Fruit fly (Drosophila melanogaster) whole organism, embryonic: ENCODE measurements around the gene natalisin.

ENCODE experiments used
- CG10366 ChIP-seq: fragments of 200-800 bp; sonication (Bioruptor generic); IDR thresholded peaks from 2 replicates; pipeline ENCODE4 v1.3.6; 2022; ENCODE audit warnings: missing biosample characterization, missing genetic modification characterization
- CG10979 ChIP-seq: fragments of 200-800 bp; sonication (Bioruptor generic); optimal IDR thresholded peaks from 2 replicates; lab custom pipeline; 2018; ENCODE audit warnings: missing biosample characterization, mild to moderate bottlenecking, missing genetic modification characterization, moderate library complexity
- CG11723 ChIP-seq: fragments of 200-800 bp; sonication (Bioruptor generic); optimal IDR thresholded peaks from 2 replicates; lab custom pipeline; 2017; ENCODE audit warnings: missing biosample characterization, mild to moderate bottlenecking, missing genetic modification characterization
- CG13424 ChIP-seq: fragments of 200-800 bp; sonication (Bioruptor generic); optimal IDR thresholded peaks from 2 replicates; lab custom pipeline; 2019; ENCODE audit warnings: missing biosample characterization, mild to moderate bottlenecking, missing genetic modification characterization, moderate library complexity
- CG13775 ChIP-seq: fragments of 200-800 bp; sonication (Bioruptor generic); optimal IDR thresholded peaks from 3 replicates; lab custom pipeline; 2017; ENCODE audit warnings: missing biosample characterization, mild to moderate bottlenecking, missing genetic modification characterization
- CG14667 ChIP-seq: fragments of 200-800 bp; sonication (Bioruptor generic); IDR thresholded peaks from 2 replicates; pipeline ENCODE4 v1.3.6; 2022; ENCODE audit warnings: missing biosample characterization, missing genetic modification characterization
- CG17328 ChIP-seq: fragments of 200-800 bp; sonication (Bioruptor generic); IDR thresholded peaks from 2 replicates; pipeline ENCODE4 v1.3.6; 2022; ENCODE audit warnings: missing biosample characterization, missing genetic modification characterization
- CG18599 ChIP-seq: fragments of 200-800 bp; sonication (Bioruptor generic); optimal IDR thresholded peaks from 3 replicates; lab custom pipeline; 2017; ENCODE audit warnings: missing biosample characterization, missing genetic modification characterization, mild to moderate bottlenecking, moderate library complexity, missing genetic modification reagents
- CG2712 ChIP-seq: fragments of 200-800 bp; optimal IDR thresholded peaks from 3 replicates; lab custom pipeline; 2019; ENCODE audit warnings: missing biosample characterization, mild to moderate bottlenecking, missing genetic modification characterization, moderate library complexity
- CG2889 ChIP-seq: fragments of 200-800 bp; sonication (Bioruptor generic); IDR thresholded peaks from 3 replicates; pipeline ENCODE4 v1.3.6; 2022; ENCODE audit warnings: missing biosample characterization, missing genetic modification characterization
- CG3163 ChIP-seq: fragments of 200-800 bp; sonication (Bioruptor generic); optimal IDR thresholded peaks from 3 replicates; lab custom pipeline; 2016; ENCODE audit warnings: missing biosample characterization, missing genetic modification characterization
- CG3281 ChIP-seq: fragments of 200-800 bp; sonication (Bioruptor generic); optimal IDR thresholded peaks from 3 replicates; lab custom pipeline; 2017; ENCODE audit warnings: missing biosample characterization, mild to moderate bottlenecking, missing genetic modification characterization
- CG33213 ChIP-seq: fragments of 200-800 bp; sonication (Bioruptor generic); optimal IDR thresholded peaks from 3 replicates; lab custom pipeline; 2016; ENCODE audit warnings: missing biosample characterization, missing genetic modification characterization
- CG3838 ChIP-seq: fragments of 200-800 bp; sonication (Bioruptor generic); optimal IDR thresholded peaks from 3 replicates; lab custom pipeline; 2016; ENCODE audit warnings: missing biosample characterization, missing genetic modification characterization
- CG7839 ChIP-seq: fragments of 200-800 bp; sonication (Bioruptor generic); optimal IDR thresholded peaks from 3 replicates; lab custom pipeline; 2018; ENCODE audit warnings: missing biosample characterization, mild to moderate bottlenecking, missing genetic modification characterization, moderate library complexity
- CG7963 ChIP-seq: fragments of 200-800 bp; sonication (Bioruptor generic); IDR thresholded peaks from 3 replicates; pipeline ENCODE4 v1.3.6; 2022; ENCODE audit warnings: missing biosample characterization, missing genetic modification characterization; ENCODE audit not compliant: partially characterized antibody
- CG8359 ChIP-seq: fragments of 200-800 bp; sonication (Bioruptor generic); optimal IDR thresholded peaks from 2 replicates; lab custom pipeline; 2017; ENCODE audit warnings: missing biosample characterization, mild to moderate bottlenecking, missing genetic modification characterization, borderline replicate concordance
- CG8924 ChIP-seq: fragments of 200-800 bp; optimal IDR thresholded peaks from 3 replicates; lab custom pipeline; 2019; ENCODE audit warnings: missing biosample characterization, mild to moderate bottlenecking, missing genetic modification characterization, moderate library complexity
- CG9609 ChIP-seq: fragments of 200-800 bp; sonication (Bioruptor generic); optimal IDR thresholded peaks from 3 replicates; lab custom pipeline; 2016; ENCODE audit warnings: missing biosample characterization, missing genetic modification characterization
- CG9932 ChIP-seq: fragments of 200-800 bp; sonication (Bioruptor generic); IDR thresholded peaks from 2 replicates; pipeline ENCODE4 v1.3.6; 2022; ENCODE audit warnings: missing biosample characterization, missing genetic modification characterization
- CoRest ChIP-seq: fragments of 200-800 bp; sonication (Bioruptor generic); optimal IDR thresholded peaks from 3 replicates; lab custom pipeline; 2018; ENCODE audit warnings: missing biosample characterization, mild to moderate bottlenecking, missing genetic modification characterization, moderate library complexity
- Dek ChIP-seq: fragments of 200-800 bp; sonication (Bioruptor generic); optimal IDR thresholded peaks from 3 replicates; lab custom pipeline; 2019; ENCODE audit warnings: missing biosample characterization, mild to moderate bottlenecking, missing genetic modification characterization, moderate library complexity
- Dfd ChIP-seq, 2 experiments: fragments of >200 bp; optimal IDR thresholded peaks; 2 replicates each; lab custom pipeline; 2017; ENCODE audit warnings: missing biosample characterization in 2 of 2, missing genetic modification characterization in 2 of 2
- Dip2 ChIP-seq: fragments of 200-800 bp; sonication (Bioruptor generic); IDR thresholded peaks from 2 replicates; pipeline ENCODE4 v1.3.6; 2022; ENCODE audit warnings: missing biosample characterization, missing genetic modification characterization
- Drgx ChIP-seq: fragments of 200-800 bp; sonication (Bioruptor generic); IDR thresholded peaks from 2 replicates; pipeline ENCODE4 v1.3.6; 2022; ENCODE audit warnings: missing biosample characterization, missing genetic modification characterization
- Gug ChIP-seq: fragments of 200-800 bp; sonication (Bioruptor generic); IDR thresholded peaks from 4 replicates; pipeline ENCODE4 v1.3.6; 2022; ENCODE audit warnings: missing biosample characterization, missing genetic modification characterization
- HLHmδ ChIP-seq: fragments of 200-800 bp; sonication (Bioruptor generic); optimal IDR thresholded peaks from 2 replicates; lab custom pipeline; 2018; ENCODE audit warnings: missing biosample characterization, mild to moderate bottlenecking, missing genetic modification characterization, moderate library complexity
- Hsf ChIP-seq: fragments of 200-800 bp; sonication (Bioruptor generic); optimal IDR thresholded peaks from 3 replicates; lab custom pipeline; 2016; ENCODE audit warnings: missing biosample characterization, missing genetic modification characterization
- Med ChIP-seq: fragments of 200-800 bp; sonication (Bioruptor generic); peaks from one replicate; lab custom pipeline; 2016; ENCODE audit warnings: missing biosample characterization, missing genetic modification characterization, mild to moderate bottlenecking, inconsistent platforms, moderate library complexity
- Mrtf ChIP-seq: fragments of 200-800 bp; sonication (Bioruptor generic); IDR thresholded peaks from 3 replicates; pipeline ENCODE4 v1.3.6; 2022; ENCODE audit warnings: missing biosample characterization, missing genetic modification characterization
- Myb ChIP-seq: fragments of 200-800 bp; sonication (Bioruptor generic); optimal IDR thresholded peaks from 2 replicates; lab custom pipeline; 2016; ENCODE audit warnings: missing biosample characterization, missing genetic modification characterization
- NC2β ChIP-seq: fragments of 200-800 bp; sonication (Bioruptor generic); optimal IDR thresholded peaks from 2 replicates; lab custom pipeline; 2016; ENCODE audit warnings: missing biosample characterization, missing genetic modification characterization
- NK7.1 ChIP-seq: fragments of 200-800 bp; sonication (Bioruptor generic); optimal IDR thresholded peaks from 3 replicates; lab custom pipeline; 2016; ENCODE audit warnings: missing biosample characterization, missing genetic modification characterization
- Nf-YA ChIP-seq: fragments of 200-800 bp; sonication (Bioruptor generic); IDR thresholded peaks from 2 replicates; pipeline ENCODE4 v1.3.6; 2022; ENCODE audit warnings: missing biosample characterization, missing genetic modification characterization
- ac ChIP-seq: fragments of 200-800 bp; sonication (Bioruptor generic); optimal IDR thresholded peaks from 3 replicates; lab custom pipeline; 2017; ENCODE audit warnings: missing biosample characterization, mild to moderate bottlenecking, missing genetic modification characterization
- br ChIP-seq: fragments of >200 bp; optimal IDR thresholded peaks from 2 replicates; lab custom pipeline; 2017
- corto ChIP-seq: fragments of 200-800 bp; sonication (Bioruptor generic); optimal IDR thresholded peaks from 2 replicates; lab custom pipeline; 2016; ENCODE audit warnings: missing biosample characterization, mild to moderate bottlenecking, missing genetic modification characterization, moderate library complexity
- dimm ChIP-seq: fragments of 200-800 bp; sonication (Bioruptor generic); IDR thresholded peaks from 2 replicates; pipeline ENCODE4 v1.3.6; 2022; ENCODE audit warnings: missing biosample characterization, missing genetic modification characterization
- dmrt11E ChIP-seq: fragments of 200-800 bp; sonication (Bioruptor generic); optimal IDR thresholded peaks from 3 replicates; lab custom pipeline; 2018; ENCODE audit warnings: missing biosample characterization, mild to moderate bottlenecking, missing genetic modification characterization, moderate library complexity
- emc ChIP-seq: fragments of 200-800 bp; sonication (Bioruptor generic); optimal IDR thresholded peaks from 2 replicates; lab custom pipeline; 2016; ENCODE audit warnings: missing biosample characterization, missing genetic modification characterization
- fd96Cb ChIP-seq: fragments of 200-800 bp; sonication (Bioruptor generic); optimal IDR thresholded peaks from 2 replicates; lab custom pipeline; 2018; ENCODE audit warnings: missing biosample characterization, mild to moderate bottlenecking, missing genetic modification characterization, moderate library complexity
- gsb-n ChIP-seq: fragments of 200-800 bp; sonication (Bioruptor generic); optimal IDR thresholded peaks from 3 replicates; lab custom pipeline; 2018; ENCODE audit warnings: missing biosample characterization, mild to moderate bottlenecking, missing genetic modification characterization
- jigr1 ChIP-seq: fragments of 200-800 bp; sonication (Bioruptor generic); IDR thresholded peaks from 3 replicates; pipeline ENCODE4 v1.3.6; 2022; ENCODE audit warnings: missing biosample characterization, missing genetic modification characterization
- lilli ChIP-seq: fragments of 200-800 bp; sonication (Bioruptor generic); optimal IDR thresholded peaks from 3 replicates; lab custom pipeline; 2016; ENCODE audit warnings: missing biosample characterization, missing genetic modification characterization
- lmd ChIP-seq: fragments of 200-800 bp; sonication (Bioruptor generic); IDR thresholded peaks from 2 replicates; pipeline ENCODE4 v1.3.6; 2022; ENCODE audit warnings: missing biosample characterization, missing genetic modification characterization
- prd ChIP-seq, 3 experiments: fragments of >200 bp in 2 of 3; fragments of 200-800 bp in 1 of 3; sonication (Bioruptor generic) in 1 of 3; optimal IDR thresholded peaks in 2 of 3; IDR thresholded peaks in 1 of 3; 2 replicates in 2 of 3; 3 replicates in 1 of 3; pipeline versions ENCODE4 v1.3.6 to Lab custom; 2017 to 2022; ENCODE audit warnings: missing biosample characterization in 1 of 3, missing genetic modification characterization in 1 of 3
- tio ChIP-seq: fragments of 200-800 bp; sonication (Bioruptor generic); optimal IDR thresholded peaks from 2 replicates; lab custom pipeline; 2017; ENCODE audit warnings: missing biosample characterization, missing genetic modification characterization, inconsistent platforms
- ttk ChIP-seq: fragments of 200-800 bp; sonication (Bioruptor generic); IDR thresholded peaks from 2 replicates; pipeline ENCODE4 v2.1.2; 2022; ENCODE audit warnings: missing biosample characterization, missing genetic modification characterization
- wor ChIP-seq: fragments of 200-800 bp; sonication (Bioruptor generic); IDR thresholded peaks from 2 replicates; pipeline ENCODE4 v1.3.6; 2022; ENCODE audit warnings: missing biosample characterization, missing genetic modification characterization
- z ChIP-seq: fragments of 200-800 bp; sonication (Bioruptor generic); IDR thresholded peaks from 3 replicates; pipeline ENCODE4 v1.3.6; 2022; ENCODE audit warnings: missing biosample characterization, missing genetic modification characterization

natalisin gene

DNA sequence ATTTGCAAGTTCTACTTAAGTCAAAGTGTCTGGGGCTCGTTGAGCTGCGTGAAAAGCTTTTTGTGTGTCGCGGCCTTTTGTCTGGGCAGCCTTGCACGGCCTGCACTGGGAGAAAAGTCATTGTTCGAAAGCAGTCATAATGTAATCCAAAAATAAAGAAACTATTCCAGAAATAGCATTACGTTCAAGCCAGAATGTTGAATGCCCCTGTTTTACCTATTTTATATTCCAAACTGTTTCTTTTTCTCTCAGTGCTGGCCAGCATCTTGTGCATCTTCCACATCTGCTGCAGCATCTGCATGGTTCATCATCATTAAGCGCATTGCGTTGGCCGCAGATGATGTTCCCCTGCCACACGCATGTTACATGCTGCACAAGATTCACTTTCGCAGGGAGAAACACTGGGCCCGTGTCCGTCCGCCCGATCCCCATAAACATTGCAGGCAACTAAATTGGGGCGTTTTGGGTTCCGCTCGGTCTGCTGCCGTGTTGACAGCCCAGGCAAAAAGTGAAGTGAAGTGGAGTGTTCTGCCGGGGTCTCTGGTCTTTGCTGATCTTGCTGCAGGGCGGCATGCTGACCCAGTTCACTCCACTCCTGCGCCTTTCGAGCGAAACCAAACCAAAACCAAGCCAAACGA is 4.9 kb upstream of the natalisin start (continued):
- TF ChIP-seq CG9609 = peak; percentile 50
- TF ChIP-seq CG17328 (GFP tag; lab: Robert Waterston, UW) = peak; percentile 70
- peak; percentile 59 for TF ChIP-seq CG7839 (tag; lab: Kevin White, UChicago)
- TF ChIP-seq tio (GFP tag; lab: Kevin White, UChicago) = peak; percentile 52
- peak; percentile 73 for TF ChIP-seq ttk (GFP tag; lab: Robert Waterston, UW)
- TF ChIP-seq prd (optimal IDR thresholded peaks at IDR 0.05; lab: Kevin White, UChicago) = no peak
- peak; percentile 78 for TF ChIP-seq prd (GFP tag; IDR thresholded peaks at IDR 0.05; lab: Robert Waterston, UW)
- TF ChIP-seq fd96Cb (tag; lab: Kevin White, UChicago) = peak; percentile 74
- TF ChIP-seq NK7.1 (GFP tag; lab: Kevin White, UChicago) = no peak
- peak; percentile 17 for TF ChIP-seq CG8924
- peak; percentile 92 for TF ChIP-seq Med (GFP tag; lab: Kevin White, UChicago)
- TF ChIP-seq br = no peak
- TF ChIP-seq gsb-n (tag; lab: Kevin White, UChicago) = peak; percentile 4
- peak; percentile 7 for TF ChIP-seq CG13775 (GFP tag; lab: Kevin White, UChicago)
- TF ChIP-seq CG2889 = peak; percentile 39; the same call in 1 of the 3 replicates
- peak; percentile 49; the same call in 1 of the 2 replicates for TF ChIP-seq lmd
- TF ChIP-seq dmrt11E (tag; lab: Kevin White, UChicago) = peak; percentile 44
- no peak for TF ChIP-seq Dip2 (GFP tag; lab: Robert Waterston, UW)
- no peak for TF ChIP-seq CG3281 (GFP tag; lab: Kevin White, UChicago)
- no peak for TF ChIP-seq CG7963 (GFP tag; lab: Robert Waterston, UW)
- TF ChIP-seq CG9932 (GFP tag; lab: Robert Waterston, UW) = no peak
- TF ChIP-seq emc (GFP tag; lab: Kevin White, UChicago) = no peak
- peak; percentile 46 for TF ChIP-seq NC2β
- no peak for TF ChIP-seq HLHmδ (GFP tag; lab: Kevin White, UChicago)
- peak; percentile 54 for TF ChIP-seq Hsf (GFP tag; lab: Kevin White, UChicago)
- peak; percentile 47; the same call in 2 of the 4 replicates for TF ChIP-seq Gug (GFP tag; lab: Robert Waterston, UW)
- TF ChIP-seq Nf-YA (GFP tag; lab: Robert Waterston, UW) = peak; percentile 32; the same call in 1 of the 2 replicates
- peak; percentile 73 for TF ChIP-seq CG2712 (tag; lab: Kevin White, UChicago)
- no peak for TF ChIP-seq CG8359 (GFP tag; lab: Kevin White, UChicago)
- TF ChIP-seq Drgx (GFP tag; lab: Robert Waterston, UW) = peak; percentile 68
- no peak; the same call in 1 of the 2 replicates for TF ChIP-seq CG14667 (GFP tag; lab: Robert Waterston, UW)
- TF ChIP-seq CG3163 (GFP tag; lab: Kevin White, UChicago) = peak; percentile 15
- TF ChIP-seq Myb = peak; percentile 6
- no peak for TF ChIP-seq ac (GFP tag; lab: Kevin White, UChicago)
- peak; percentile 10 for TF ChIP-seq CG18599 (GFP tag; lab: Kevin White, UChicago)
- TF ChIP-seq CG11723 (GFP tag; lab: Kevin White, UChicago) = no peak
- TF ChIP-seq CG33213 (GFP tag; lab: Kevin White, UChicago) = no peak
- TF ChIP-seq dimm (GFP tag; lab: Robert Waterston, UW) = 0 out of 2 replicates have a peak, but pooled peaks have one; percentile 40
- TF ChIP-seq wor = peak; percentile 64
- TF ChIP-seq Dfd (GFP tag; optimal IDR thresholded peaks at IDR 0.05; lab: Kevin White, UChicago) = no peak
- peak; percentile 46 for TF ChIP-seq corto
- peak; percentile 35 for TF ChIP-seq lilli
- TF ChIP-seq z = no peak
- TF ChIP-seq CG3838 (GFP tag; lab: Kevin White, UChicago) = no peak
- TF ChIP-seq CG10366 (GFP tag; lab: Robert Waterston, UW) = peak; percentile 63
- peak; percentile 11 for TF ChIP-seq CG13424 (tag; lab: Kevin White, UChicago)
- peak; percentile 63; the same call in 2 of the 3 replicates for TF ChIP-seq Mrtf (GFP tag; lab: Robert Waterston, UW)
- no peak for TF ChIP-seq Dek
- peak; percentile 26 for TF ChIP-seq CoRest (tag; lab: Kevin White, UChicago)
- TF ChIP-seq jigr1 (GFP tag; lab: Robert Waterston, UW) = peak; percentile 44; the same call in 1 of the 3 replicates
- peak; percentile 70 for TF ChIP-seq CG10979
